Fruit fly (Drosophila melanogaster): ENCODE results near the gene hbt.

dm6 chr2L:13266627-13267026, 64.3 kb downstream of the hbt start:
- TF ChIP-seq psq (optimal IDR thresholded peaks at IDR 0.05) (no peak), pan (optimal IDR thresholded peaks at IDR 0.05) (no peak), CG8478 (optimal IDR thresholded peaks at IDR 0.05) (no peak), EcR (GFP tag; optimal IDR thresholded peaks at IDR 0.05) (no peak), usp (GFP tag; optimal IDR thresholded peaks at IDR 0.05) (no peak), Dll (optimal IDR thresholded peaks at IDR 0.05) (no peak)
